Worm (Caenorhabditis elegans) whole organism, L4 larva: ENCODE data around the gene pgm-2.
A peak's percentile ranks its signal among the peaks of the same experiment; 100 is the strongest.

Source experiments
- R02D3.7 ChIP-seq: fragments of 150-350 bp; sonication (generic microtip); optimal IDR thresholded peaks from 3 replicates; lab custom pipeline; 2014; ENCODE audit warnings: missing biosample characterization, missing genetic modification characterization
- Y5F2A.4 ChIP-seq: fragments of 200-800 bp; sonication (Bioruptor generic); optimal IDR thresholded peaks from 2 replicates; lab custom pipeline; 2018; ENCODE audit warnings: mild to moderate bottlenecking, missing genetic modification characterization, missing compliant biosample characterization
- aly-2 ChIP-seq: sonication (generic microtip); optimal IDR thresholded peaks from 2 replicates; lab custom pipeline; 2018; ENCODE audit warnings: missing biosample characterization, missing genetic modification characterization
- daf-12 ChIP-seq: fragments of 150-350 bp; optimal IDR thresholded peaks from 2 replicates; lab custom pipeline; 2014; ENCODE audit warnings: missing biosample characterization, missing genetic modification reagents, missing genetic modification characterization
- dpl-1 ChIP-seq: fragments of 150-350 bp; optimal IDR thresholded peaks from 2 replicates; lab custom pipeline; 2014; ENCODE audit warnings: missing biosample characterization, missing genetic modification reagents, missing genetic modification characterization
- hif-1 ChIP-seq, 2 experiments: sonication (generic microtip); optimal IDR thresholded peaks; 2 replicates each; lab custom pipeline; 2016 to 2017; ENCODE audit warnings: missing compliant biosample characterization in 2 of 2, missing genetic modification characterization in 2 of 2, missing genetic modification reagents in 2 of 2, missing genotype in 2 of 2, mild to moderate bottlenecking in 1 of 2
- lin-15B ChIP-seq: fragments of 150-350 bp; sonication (generic microtip); optimal IDR thresholded peaks from 3 replicates; lab custom pipeline; 2014; ENCODE audit warnings: missing biosample characterization, missing genetic modification characterization
- nhr-102 ChIP-seq: sonication (generic microtip); optimal IDR thresholded peaks from 2 replicates; lab custom pipeline; 2016; ENCODE audit warnings: mild to moderate bottlenecking, missing genetic modification characterization, moderate library complexity, missing compliant biosample characterization
- nhr-11 ChIP-seq: fragments of 150-350 bp; optimal IDR thresholded peaks from 2 replicates; lab custom pipeline; 2014; ENCODE audit warnings: missing biosample characterization, missing genetic modification characterization
- nhr-77 ChIP-seq: fragments of 150-350 bp; optimal IDR thresholded peaks from 2 replicates; lab custom pipeline; 2014; ENCODE audit warnings: missing biosample characterization, missing genetic modification characterization
- tag-97 ChIP-seq: fragments of 200-800 bp; sonication (Bioruptor generic); IDR thresholded peaks from 2 replicates; pipeline ENCODE4 v1.3.6; 2022; ENCODE audit warnings: missing genetic modification characterization, missing compliant biosample characterization

ce11 chrIII:13340504-13341274 lies 41.5 kb downstream of the pgm-2 start:
- TF ChIP-seq tag-97 (GFP tag; lab: Robert Waterston, UW) (no peak), R02D3.7 (tag; lab: Kevin White, UChicago) (no peak), nhr-11 (tag; lab: Kevin White, UChicago) (no peak), daf-12 (tag; lab: Kevin White, UChicago) (no peak), dpl-1 (peak; percentile 72), nhr-77 (no peak), Y5F2A.4 (GFP tag; lab: Kevin White, UChicago) (no peak), nhr-102 (tag; lab: Kevin White, UChicago) (no peak), aly-2 (no peak), hif-1 (tag; optimal IDR thresholded peaks at IDR 0.05; lab: Kevin White, UChicago) (no peak), lin-15B (no peak)
